Worm (Caenorhabditis elegans): ENCODE measurements around the gene fbxb-57.

DNA sequence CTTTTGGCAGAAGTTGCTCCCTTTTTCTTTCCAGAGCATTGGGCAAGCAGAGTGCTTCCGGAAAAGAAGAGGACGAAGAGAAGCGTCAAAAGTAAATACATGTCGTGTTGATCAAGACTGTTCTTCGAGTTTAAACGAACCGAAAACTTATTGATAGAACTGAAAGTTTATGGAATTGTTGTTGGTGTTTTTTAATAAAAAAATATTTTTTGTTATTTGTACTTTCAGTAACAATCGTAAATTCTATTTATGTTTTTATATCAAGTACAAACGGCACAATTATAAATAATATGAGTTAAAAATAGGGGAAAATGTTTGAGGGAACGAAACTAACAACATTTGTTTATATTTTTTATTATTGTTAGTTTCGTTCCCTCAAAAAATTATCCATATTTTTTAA, 30.9 kb upstream of the fbxb-57 start, which contains the start of gene F21D9.3:
- TF ChIP-seq him-1 (tag; optimal IDR thresholded peaks at IDR 0.05) (no peak), dao-5 (tag; optimal IDR thresholded peaks at IDR 0.05) (no peak), W03F9.2 (tag; optimal IDR thresholded peaks at IDR 0.05) (no peak)

Measured in whole organism, L4/young adult.